Fruit fly (Drosophila melanogaster) whole organism, embryonic: ENCODE measurements around the gene crq.

Source experiments
- B-H2 ChIP-seq: fragments of 200-800 bp; sonication (Bioruptor generic); optimal IDR thresholded peaks from 2 replicates; lab custom pipeline; 2018; ENCODE audit warnings: missing biosample characterization, mild to moderate bottlenecking, missing genetic modification characterization
- Blimp-1 ChIP-seq: fragments of 200-800 bp; sonication (Bioruptor generic); optimal IDR thresholded peaks from 3 replicates; lab custom pipeline; 2018; ENCODE audit warnings: missing biosample characterization, missing genetic modification characterization, mild to moderate bottlenecking, moderate library complexity, missing genetic modification reagents
- CG11093 ChIP-seq: fragments of 200-800 bp; sonication (Bioruptor generic); IDR thresholded peaks from 3 replicates; pipeline ENCODE4 v1.3.6; 2022; ENCODE audit warnings: missing biosample characterization, missing genetic modification characterization
- CG11456 ChIP-seq: fragments of 200-800 bp; sonication (Bioruptor generic); IDR thresholded peaks from 3 replicates; pipeline ENCODE4 v1.3.6; 2022; ENCODE audit warnings: missing biosample characterization, missing genetic modification characterization
- CG14441 ChIP-seq: fragments of 200-800 bp; sonication (Bioruptor generic); IDR thresholded peaks from 2 replicates; pipeline ENCODE4 v1.3.6; 2022; ENCODE audit warnings: missing biosample characterization, missing genetic modification characterization
- CG16815 ChIP-seq: fragments of 200-800 bp; sonication (Bioruptor generic); optimal IDR thresholded peaks from 3 replicates; lab custom pipeline; 2017; ENCODE audit warnings: missing biosample characterization, mild to moderate bottlenecking, missing genetic modification characterization
- CG17385 ChIP-seq: fragments of 200-800 bp; sonication (Bioruptor generic); optimal IDR thresholded peaks from 3 replicates; lab custom pipeline; 2018; ENCODE audit warnings: missing biosample characterization, mild to moderate bottlenecking, missing genetic modification characterization
- CG17802 ChIP-seq: fragments of 200-800 bp; sonication (Bioruptor generic); optimal IDR thresholded peaks from 2 replicates; lab custom pipeline; 2018; ENCODE audit warnings: missing biosample characterization, mild to moderate bottlenecking, missing genetic modification characterization, moderate library complexity
- CG17829 ChIP-seq: fragments of 200-800 bp; optimal IDR thresholded peaks from 2 replicates; lab custom pipeline; 2019; ENCODE audit warnings: missing biosample characterization, mild to moderate bottlenecking, missing genetic modification characterization, moderate library complexity
- CG2120 ChIP-seq: fragments of 200-800 bp; sonication (Bioruptor generic); optimal IDR thresholded peaks from 3 replicates; lab custom pipeline; 2016; ENCODE audit warnings: missing biosample characterization, missing genetic modification characterization
- CG31365 ChIP-seq: fragments of 200-800 bp; sonication (Bioruptor generic); optimal IDR thresholded peaks from 2 replicates; lab custom pipeline; 2018; ENCODE audit warnings: missing biosample characterization, mild to moderate bottlenecking, missing genetic modification characterization
- CG3281 ChIP-seq: fragments of 200-800 bp; sonication (Bioruptor generic); optimal IDR thresholded peaks from 3 replicates; lab custom pipeline; 2017; ENCODE audit warnings: missing biosample characterization, mild to moderate bottlenecking, missing genetic modification characterization
- CG34224 ChIP-seq: fragments of 200-800 bp; sonication (Bioruptor generic); IDR thresholded peaks from 3 replicates; pipeline ENCODE4 v1.3.6; 2022; ENCODE audit warnings: missing biosample characterization, missing genetic modification characterization; ENCODE audit not compliant: partially characterized antibody
- CG6689 ChIP-seq: fragments of 200-800 bp; sonication (Bioruptor generic); IDR thresholded peaks from 2 replicates; pipeline ENCODE4 v1.3.6; 2022; ENCODE audit warnings: missing biosample characterization, missing genetic modification characterization
- CG9437 ChIP-seq: fragments of 200-800 bp; sonication (Bioruptor generic); optimal IDR thresholded peaks from 2 replicates; lab custom pipeline; 2018; ENCODE audit warnings: missing biosample characterization, mild to moderate bottlenecking, missing genetic modification characterization
- CG9609 ChIP-seq: fragments of 200-800 bp; sonication (Bioruptor generic); optimal IDR thresholded peaks from 3 replicates; lab custom pipeline; 2016; ENCODE audit warnings: missing biosample characterization, missing genetic modification characterization
- CoRest ChIP-seq: fragments of 200-800 bp; sonication (Bioruptor generic); optimal IDR thresholded peaks from 3 replicates; lab custom pipeline; 2018; ENCODE audit warnings: missing biosample characterization, mild to moderate bottlenecking, missing genetic modification characterization, moderate library complexity
- Dip2 ChIP-seq: fragments of 200-800 bp; sonication (Bioruptor generic); IDR thresholded peaks from 2 replicates; pipeline ENCODE4 v1.3.6; 2022; ENCODE audit warnings: missing biosample characterization, missing genetic modification characterization
- Dip3 ChIP-seq: fragments of 200-800 bp; sonication (Bioruptor generic); optimal IDR thresholded peaks from 3 replicates; lab custom pipeline; 2016; ENCODE audit warnings: missing biosample characterization, missing genetic modification characterization
- Dp ChIP-seq: fragments of 200-800 bp; sonication (Bioruptor generic); optimal IDR thresholded peaks from 2 replicates; lab custom pipeline; 2018; ENCODE audit warnings: missing biosample characterization, mild to moderate bottlenecking, missing genetic modification characterization, moderate library complexity
- Drgx ChIP-seq: fragments of 200-800 bp; sonication (Bioruptor generic); IDR thresholded peaks from 2 replicates; pipeline ENCODE4 v1.3.6; 2022; ENCODE audit warnings: missing biosample characterization, missing genetic modification characterization
- E2f1 ChIP-seq: fragments of 200-800 bp; sonication (Bioruptor generic); IDR thresholded peaks from 2 replicates; pipeline ENCODE4 v1.3.6; 2022; ENCODE audit warnings: missing biosample characterization, missing genetic modification characterization
- ERR ChIP-seq: fragments of 200-800 bp; sonication (Bioruptor generic); optimal IDR thresholded peaks from 2 replicates; lab custom pipeline; 2016; ENCODE audit warnings: missing biosample characterization, missing genetic modification characterization
- HLHmδ ChIP-seq: fragments of 200-800 bp; sonication (Bioruptor generic); optimal IDR thresholded peaks from 2 replicates; lab custom pipeline; 2018; ENCODE audit warnings: missing biosample characterization, mild to moderate bottlenecking, missing genetic modification characterization, moderate library complexity
- Hey ChIP-seq: fragments of 200-800 bp; sonication (Bioruptor generic); optimal IDR thresholded peaks from 3 replicates; lab custom pipeline; 2018; ENCODE audit warnings: missing biosample characterization, mild to moderate bottlenecking, missing genetic modification characterization
- Hmx ChIP-seq: fragments of 200-800 bp; sonication (Bioruptor generic); optimal IDR thresholded peaks from 2 replicates; lab custom pipeline; 2016; ENCODE audit warnings: missing biosample characterization, missing genetic modification characterization
- Hr3 ChIP-seq: fragments of 200-800 bp; sonication (Bioruptor generic); optimal IDR thresholded peaks from 3 replicates; lab custom pipeline; 2016; ENCODE audit warnings: missing biosample characterization, missing genetic modification characterization
- Neu2 ChIP-seq: fragments of 200-800 bp; sonication (Bioruptor generic); optimal IDR thresholded peaks from 3 replicates; lab custom pipeline; 2016; ENCODE audit warnings: missing biosample characterization, missing genetic modification characterization, borderline replicate concordance
- Rfx ChIP-seq: fragments of 200-800 bp; sonication (Bioruptor generic); IDR thresholded peaks from 2 replicates; pipeline ENCODE4 v1.3.6; 2022; ENCODE audit warnings: missing biosample characterization, missing genetic modification characterization
- Ssrp ChIP-seq: fragments of 200-800 bp; sonication (Bioruptor generic); optimal IDR thresholded peaks from 2 replicates; lab custom pipeline; 2018; ENCODE audit warnings: missing biosample characterization, mild to moderate bottlenecking, missing genetic modification characterization, moderate library complexity
- Vsx1 ChIP-seq: fragments of 200-800 bp; sonication (Bioruptor generic); optimal IDR thresholded peaks from 2 replicates; lab custom pipeline; 2017; ENCODE audit warnings: missing biosample characterization, mild to moderate bottlenecking, missing genetic modification characterization, missing genetic modification reagents
- dan ChIP-seq: fragments of 200-800 bp; sonication (Bioruptor generic); IDR thresholded peaks from 2 replicates; pipeline ENCODE4 v1.3.6; 2022; ENCODE audit warnings: missing biosample characterization, missing genetic modification characterization
- exex ChIP-seq: fragments of 200-800 bp; sonication (Bioruptor generic); optimal IDR thresholded peaks from 4 replicates; lab custom pipeline; 2018; ENCODE audit warnings: missing biosample characterization, mild to moderate bottlenecking, missing genetic modification characterization, moderate library complexity
- hth ChIP-seq: fragments of >200 bp; optimal IDR thresholded peaks from 2 replicates; lab custom pipeline; 2017; ENCODE audit warnings: inconsistent platforms
- inv ChIP-seq: fragments of 200-800 bp; sonication (Bioruptor generic); IDR thresholded peaks from 2 replicates; pipeline ENCODE4 v1.3.6; 2022; ENCODE audit warnings: missing biosample characterization, missing genetic modification characterization; ENCODE audit not compliant: partially characterized antibody
- pros ChIP-seq: fragments of 200-800 bp; sonication (Bioruptor generic); optimal IDR thresholded peaks from 3 replicates; lab custom pipeline; 2019; ENCODE audit warnings: missing biosample characterization, mild to moderate bottlenecking, missing genetic modification characterization, moderate library complexity
- pum ChIP-seq: fragments of 200-800 bp; sonication (Bioruptor generic); optimal IDR thresholded peaks from 2 replicates; lab custom pipeline; 2016; ENCODE audit warnings: missing biosample characterization, missing genetic modification characterization
- rib ChIP-seq: fragments of 200-800 bp; sonication (Bioruptor generic); IDR thresholded peaks from 2 replicates; pipeline ENCODE4 v1.3.6; 2022; ENCODE audit warnings: missing biosample characterization, missing genetic modification characterization
- schlank ChIP-seq: fragments of 200-800 bp; sonication (Bioruptor generic); optimal IDR thresholded peaks from 2 replicates; lab custom pipeline; 2018; ENCODE audit warnings: missing biosample characterization, mild to moderate bottlenecking, missing genetic modification characterization
- toy ChIP-seq: fragments of 200-800 bp; sonication (Bioruptor generic); IDR thresholded peaks from 2 replicates; pipeline ENCODE4 v1.3.6; 2022; ENCODE audit warnings: missing biosample characterization, missing genetic modification characterization

crq gene

DNA sequence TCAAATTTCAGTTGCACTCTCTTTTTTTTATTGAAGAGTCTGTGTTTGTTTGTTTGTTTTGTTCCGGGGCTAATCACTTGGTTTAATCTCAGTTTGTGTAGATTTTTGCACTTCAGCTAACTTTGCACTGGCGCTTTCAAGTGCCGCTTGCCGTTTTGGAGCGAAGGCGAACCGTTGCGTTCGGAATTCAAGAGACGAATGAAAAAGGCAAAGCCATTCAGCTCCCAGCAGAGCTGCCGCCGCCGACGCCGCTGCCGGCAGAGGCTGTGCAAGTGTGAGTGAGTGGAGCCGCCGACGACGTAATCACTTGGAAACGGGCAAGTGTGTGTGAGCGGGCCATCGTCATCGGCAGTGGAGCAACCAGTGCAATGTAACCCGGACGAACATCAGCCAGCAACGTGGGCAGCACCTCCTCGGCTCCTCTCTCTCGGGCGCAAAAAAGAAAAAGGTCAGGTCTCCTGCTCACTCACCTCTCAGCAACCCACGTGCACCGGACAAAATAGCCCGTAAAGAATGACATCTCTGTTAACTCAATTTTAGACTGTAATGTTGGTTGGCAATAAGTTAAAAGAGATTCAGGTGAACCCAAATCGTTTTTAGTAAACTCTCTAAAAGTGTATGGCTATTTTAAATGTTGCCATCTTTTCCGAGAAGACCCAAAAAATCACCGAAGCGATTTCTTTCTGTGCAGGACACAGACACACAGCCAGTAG, 26.8 kb upstream of the crq start, which contains the start of gene cbt (continued):
- TF ChIP-seq CG11093 = peak; percentile 95
- TF ChIP-seq rib = no peak
- TF ChIP-seq ERR (GFP tag; lab: Kevin White, UChicago) = peak; percentile 98
- TF ChIP-seq HLHmδ (GFP tag; lab: Kevin White, UChicago) = peak; percentile 50
- peak; percentile 46 for TF ChIP-seq pros
- TF ChIP-seq Hr3 (GFP tag; lab: Kevin White, UChicago) = peak; percentile 96
- no peak for TF ChIP-seq dan (GFP tag; lab: Robert Waterston, UW)
- TF ChIP-seq inv (GFP tag; lab: Robert Waterston, UW) = no peak
- TF ChIP-seq E2f1 (GFP tag; lab: Robert Waterston, UW) = no peak
- peak; percentile 94 for TF ChIP-seq Ssrp
- peak; percentile 95 for TF ChIP-seq B-H2 (GFP tag; lab: Kevin White, UChicago)
- peak; percentile 89 for TF ChIP-seq Vsx1 (GFP tag; lab: Kevin White, UChicago)
- peak; percentile 97 for TF ChIP-seq Dip3
- peak; percentile 95 for TF ChIP-seq CG17385 (GFP tag; lab: Kevin White, UChicago)
- TF ChIP-seq Hey = peak; percentile 77
- no peak for TF ChIP-seq CG14441 (GFP tag; lab: Robert Waterston, UW)
- TF ChIP-seq CG9609 = peak; percentile 98
- peak; percentile 97 for TF ChIP-seq CG17829 (tag; lab: Kevin White, UChicago)
- TF ChIP-seq CG31365 (tag; lab: Kevin White, UChicago) = peak; percentile 91
- TF ChIP-seq hth (lab: Kevin White, UChicago) = no peak
- TF ChIP-seq pum = peak; percentile 98
- peak; percentile 89 for TF ChIP-seq exex (tag; lab: Kevin White, UChicago)
- TF ChIP-seq Dip2 = no peak
- TF ChIP-seq toy (GFP tag; lab: Robert Waterston, UW) = no peak
- TF ChIP-seq Blimp-1 = peak; percentile 96
- TF ChIP-seq schlank (tag; lab: Kevin White, UChicago) = peak; percentile 95
- no peak for TF ChIP-seq Rfx (GFP tag; lab: Robert Waterston, UW)
- peak; percentile 89 for TF ChIP-seq CG9437
- TF ChIP-seq CG11456 (GFP tag; lab: Robert Waterston, UW) = no peak
- TF ChIP-seq Dp (GFP tag; lab: Kevin White, UChicago) = peak; percentile 17
- peak; percentile 99 for TF ChIP-seq CG2120 (GFP tag; lab: Kevin White, UChicago)
- peak; percentile 97 for TF ChIP-seq CoRest (tag; lab: Kevin White, UChicago)
- no peak for TF ChIP-seq CG6689 (GFP tag; lab: Robert Waterston, UW)
- peak; percentile 84 for TF ChIP-seq Hmx
- TF ChIP-seq CG16815 (GFP tag; lab: Kevin White, UChicago) = peak; percentile 97
- peak; percentile 97 for TF ChIP-seq CG3281
- no peak for TF ChIP-seq CG34224 (GFP tag; lab: Robert Waterston, UW)
- peak; percentile 77 for TF ChIP-seq Neu2
- TF ChIP-seq Drgx = no peak
- TF ChIP-seq CG17802 (tag; lab: Kevin White, UChicago) = peak; percentile 89
